Fruit fly (Drosophila melanogaster) whole organism, embryonic: ENCODE measurements around the gene PIG-B.

ENCODE experiments used
- ATbp ChIP-seq: fragments of 200-800 bp; sonication (Bioruptor generic); optimal IDR thresholded peaks from 2 replicates; lab custom pipeline; 2017; ENCODE audit warnings: missing biosample characterization, mild to moderate bottlenecking, missing genetic modification characterization, missing genetic modification reagents
- Abd-B ChIP-seq: fragments of 200-800 bp; sonication (Bioruptor generic); optimal IDR thresholded peaks from 2 replicates; lab custom pipeline; 2018; ENCODE audit warnings: missing biosample characterization, mild to moderate bottlenecking, missing genetic modification characterization, moderate library complexity
- Bteb2 ChIP-seq: fragments of 200-800 bp; sonication (Bioruptor generic); optimal IDR thresholded peaks from 2 replicates; lab custom pipeline; 2016; ENCODE audit warnings: missing biosample characterization, missing genetic modification characterization
- CG10267 ChIP-seq: fragments of 200-800 bp; sonication (Bioruptor generic); optimal IDR thresholded peaks from 2 replicates; lab custom pipeline; 2018; ENCODE audit warnings: missing biosample characterization, mild to moderate bottlenecking, missing genetic modification characterization, moderate library complexity
- CG10431 ChIP-seq: fragments of 200-800 bp; sonication (Bioruptor generic); optimal IDR thresholded peaks from 3 replicates; lab custom pipeline; 2018; ENCODE audit warnings: missing biosample characterization, mild to moderate bottlenecking, missing genetic modification characterization
- CG12104 ChIP-seq: fragments of 200-800 bp; sonication (Bioruptor generic); optimal IDR thresholded peaks from 3 replicates; lab custom pipeline; 2016; ENCODE audit warnings: missing biosample characterization, missing genetic modification characterization
- CG13424 ChIP-seq: fragments of 200-800 bp; sonication (Bioruptor generic); optimal IDR thresholded peaks from 2 replicates; lab custom pipeline; 2019; ENCODE audit warnings: missing biosample characterization, mild to moderate bottlenecking, missing genetic modification characterization, moderate library complexity
- CG15601 ChIP-seq: fragments of 200-800 bp; sonication (Bioruptor generic); optimal IDR thresholded peaks from 3 replicates; lab custom pipeline; 2019; ENCODE audit warnings: missing biosample characterization, mild to moderate bottlenecking, missing genetic modification characterization, moderate library complexity
- CG15696 ChIP-seq: fragments of 200-800 bp; sonication (Bioruptor generic); optimal IDR thresholded peaks from 2 replicates; lab custom pipeline; 2019; ENCODE audit warnings: missing biosample characterization, mild to moderate bottlenecking, missing genetic modification characterization, moderate library complexity
- CG1603 ChIP-seq: fragments of 200-800 bp; sonication (Bioruptor generic); optimal IDR thresholded peaks from 2 replicates; lab custom pipeline; 2019; ENCODE audit warnings: missing biosample characterization, mild to moderate bottlenecking, missing genetic modification characterization, moderate library complexity
- CG17328 ChIP-seq: fragments of 200-800 bp; sonication (Bioruptor generic); IDR thresholded peaks from 2 replicates; pipeline ENCODE4 v1.3.6; 2022; ENCODE audit warnings: missing biosample characterization, missing genetic modification characterization
- CG17361 ChIP-seq: fragments of 200-800 bp; sonication (Bioruptor generic); IDR thresholded peaks from 3 replicates; pipeline ENCODE4 v1.3.6; 2022; ENCODE audit warnings: missing biosample characterization, missing genetic modification characterization
- CG18476 ChIP-seq: fragments of 200-800 bp; sonication (Bioruptor generic); optimal IDR thresholded peaks from 2 replicates; lab custom pipeline; 2016; ENCODE audit warnings: missing biosample characterization, mild to moderate bottlenecking, missing genetic modification characterization
- CG2712 ChIP-seq: fragments of 200-800 bp; optimal IDR thresholded peaks from 3 replicates; lab custom pipeline; 2019; ENCODE audit warnings: missing biosample characterization, mild to moderate bottlenecking, missing genetic modification characterization, moderate library complexity
- CG30403 ChIP-seq: fragments of 200-800 bp; sonication (Bioruptor generic); optimal IDR thresholded peaks from 3 replicates; lab custom pipeline; 2016; ENCODE audit warnings: missing biosample characterization, missing genetic modification characterization
- CG32767 ChIP-seq: fragments of 200-800 bp; sonication (Bioruptor generic); IDR thresholded peaks from 2 replicates; pipeline ENCODE4 v1.3.6; 2022; ENCODE audit warnings: missing biosample characterization, missing genetic modification characterization
- CG6654 ChIP-seq: fragments of 200-800 bp; sonication (Bioruptor generic); optimal IDR thresholded peaks from 2 replicates; lab custom pipeline; 2017; ENCODE audit warnings: missing biosample characterization, mild to moderate bottlenecking, missing genetic modification characterization
- CG7839 ChIP-seq: fragments of 200-800 bp; sonication (Bioruptor generic); optimal IDR thresholded peaks from 3 replicates; lab custom pipeline; 2018; ENCODE audit warnings: missing biosample characterization, mild to moderate bottlenecking, missing genetic modification characterization, moderate library complexity
- CG8290 ChIP-seq, 3 experiments: fragments of 200-800 bp; sonication (Bioruptor generic); optimal IDR thresholded peaks; 2 replicates each; lab custom pipeline; 2016 to 2019; ENCODE audit warnings: missing biosample characterization in 3 of 3, missing genetic modification characterization in 3 of 3, mild to moderate bottlenecking in 2 of 3, moderate library complexity in 1 of 3
- CG9727 ChIP-seq: fragments of 200-800 bp; sonication (Bioruptor generic); optimal IDR thresholded peaks from 3 replicates; lab custom pipeline; 2017; ENCODE audit warnings: missing biosample characterization, mild to moderate bottlenecking, missing genetic modification characterization
- Dbx ChIP-seq: fragments of 200-800 bp; sonication (Bioruptor generic); IDR thresholded peaks from 3 replicates; pipeline ENCODE4 v1.3.6; 2022; ENCODE audit warnings: missing biosample characterization, missing genetic modification characterization
- Mad ChIP-seq: fragments of 200-800 bp; sonication (Bioruptor generic); optimal IDR thresholded peaks from 2 replicates; lab custom pipeline; 2016; ENCODE audit warnings: missing biosample characterization, missing genetic modification characterization
- NfI ChIP-seq: fragments of 200-800 bp; sonication (Bioruptor generic); optimal IDR thresholded peaks from 3 replicates; lab custom pipeline; 2018; ENCODE audit warnings: missing biosample characterization, mild to moderate bottlenecking, missing genetic modification characterization, moderate library complexity
- Six4 ChIP-seq: fragments of 200-800 bp; sonication (Bioruptor generic); optimal IDR thresholded peaks from 2 replicates; lab custom pipeline; 2016; ENCODE audit warnings: missing biosample characterization, missing genetic modification characterization
- Sox102F ChIP-seq: fragments of 200-800 bp; sonication (Bioruptor generic); optimal IDR thresholded peaks from 2 replicates; lab custom pipeline; 2018; ENCODE audit warnings: missing biosample characterization, mild to moderate bottlenecking, missing genetic modification characterization, moderate library complexity
- Xrp1 ChIP-seq: fragments of 200-800 bp; sonication (Bioruptor generic); IDR thresholded peaks from 2 replicates; pipeline ENCODE4 v1.3.6; 2022; ENCODE audit warnings: missing biosample characterization, missing genetic modification characterization
- chn ChIP-seq: fragments of 200-800 bp; sonication (Bioruptor generic); optimal IDR thresholded peaks from 2 replicates; lab custom pipeline; 2016; ENCODE audit warnings: missing biosample characterization, missing genetic modification characterization
- ci ChIP-seq: fragments of 200-800 bp; sonication (Bioruptor generic); IDR thresholded peaks from 3 replicates; pipeline ENCODE4 v1.3.6; 2022; ENCODE audit warnings: missing biosample characterization, missing genetic modification characterization
- dpn ChIP-seq, 2 experiments: fragments of 200-800 bp; sonication (Bioruptor generic); optimal IDR thresholded peaks; 3 replicates each; lab custom pipeline; 2016; ENCODE audit warnings: missing biosample characterization in 2 of 2, missing genetic modification characterization in 2 of 2
- dysf ChIP-seq: fragments of 200-800 bp; sonication (Bioruptor generic); IDR thresholded peaks from 3 replicates; pipeline ENCODE4 v1.3.6; 2022; ENCODE audit warnings: missing biosample characterization, missing genetic modification characterization
- eve ChIP-seq, 2 experiments: fragments of >200 bp; optimal IDR thresholded peaks; 2 replicates each; lab custom pipeline; 2017; ENCODE audit warnings: missing biosample characterization in 2 of 2, missing genetic modification characterization in 2 of 2
- fd102C ChIP-seq: fragments of 200-800 bp; sonication (Bioruptor generic); optimal IDR thresholded peaks from 2 replicates; lab custom pipeline; 2018; ENCODE audit warnings: missing biosample characterization, mild to moderate bottlenecking, missing genetic modification characterization, moderate library complexity
- gcm ChIP-seq: fragments of 200-800 bp; sonication (Bioruptor generic); optimal IDR thresholded peaks from 2 replicates; lab custom pipeline; 2019; ENCODE audit warnings: missing biosample characterization, mild to moderate bottlenecking, missing genetic modification characterization, moderate library complexity
- gfzf ChIP-seq: fragments of 200-800 bp; sonication (Bioruptor generic); optimal IDR thresholded peaks from 2 replicates; lab custom pipeline; 2016; ENCODE audit warnings: missing biosample characterization, mild to moderate bottlenecking, missing genetic modification characterization, moderate library complexity
- gt ChIP-seq: fragments of 200-800 bp; sonication (Bioruptor generic); IDR thresholded peaks from 2 replicates; pipeline ENCODE4 v1.3.6; 2022; ENCODE audit warnings: missing biosample characterization, missing genetic modification characterization
- lilli ChIP-seq: fragments of 200-800 bp; sonication (Bioruptor generic); optimal IDR thresholded peaks from 3 replicates; lab custom pipeline; 2016; ENCODE audit warnings: missing biosample characterization, missing genetic modification characterization
- org-1 ChIP-seq: fragments of 200-800 bp; sonication (Bioruptor generic); optimal IDR thresholded peaks from 2 replicates; lab custom pipeline; 2017; ENCODE audit warnings: missing biosample characterization, missing genetic modification characterization
- pan ChIP-seq, 4 experiments: fragments of >200 bp in 3 of 4; fragments of 200-800 bp in 1 of 4; sonication (Bioruptor generic) in 1 of 4; optimal IDR thresholded peaks in 3 of 4; IDR thresholded peaks in 1 of 4; 2 replicates each; pipeline versions ENCODE4 v1.3.6 to Lab custom; 2017 to 2022; ENCODE audit warnings: missing biosample characterization in 2 of 4, missing genetic modification characterization in 2 of 4, mixed read lengths in 1 of 4
- pnt ChIP-seq: fragments of 200-800 bp; sonication (Bioruptor generic); optimal IDR thresholded peaks from 3 replicates; lab custom pipeline; 2016; ENCODE audit warnings: missing biosample characterization, missing genetic modification characterization
- psq ChIP-seq: fragments of 200-800 bp; sonication (Bioruptor generic); optimal IDR thresholded peaks from 2 replicates; lab custom pipeline; 2017; ENCODE audit warnings: missing biosample characterization, missing genetic modification characterization
- run ChIP-seq: fragments of 200-800 bp; sonication (Bioruptor generic); optimal IDR thresholded peaks from 3 replicates; lab custom pipeline; 2018; ENCODE audit warnings: missing biosample characterization, mild to moderate bottlenecking, missing genetic modification characterization
- sc ChIP-seq, 3 experiments: fragments of >200 bp in 2 of 3; fragments of 200-800 bp in 1 of 3; sonication (Bioruptor generic) in 1 of 3; optimal IDR thresholded peaks; 2 replicates in 2 of 3; 3 replicates in 1 of 3; lab custom pipeline; 2017; ENCODE audit warnings: mild to moderate bottlenecking in 1 of 3, missing biosample characterization in 1 of 3, missing genetic modification characterization in 1 of 3, missing genetic modification reagents in 1 of 3
- sisA ChIP-seq: fragments of 200-800 bp; sonication (Bioruptor generic); IDR thresholded peaks from 2 replicates; pipeline ENCODE4 v1.3.6; 2022; ENCODE audit warnings: missing biosample characterization, missing genetic modification characterization
- trh ChIP-seq: fragments of 200-800 bp; sonication (Bioruptor generic); optimal IDR thresholded peaks from 2 replicates; lab custom pipeline; 2016; ENCODE audit warnings: missing biosample characterization, missing genetic modification characterization
- twi ChIP-seq: fragments of 200-800 bp; optimal IDR thresholded peaks from 2 replicates; lab custom pipeline; 2019; ENCODE audit warnings: missing biosample characterization, mild to moderate bottlenecking, missing genetic modification characterization, moderate library complexity
- vvl ChIP-seq: fragments of 200-800 bp; sonication (Bioruptor generic); IDR thresholded peaks from 2 replicates; pipeline ENCODE4 v1.3.6; 2022; ENCODE audit warnings: missing biosample characterization, missing genetic modification characterization
- zen ChIP-seq: fragments of 200-800 bp; sonication (Bioruptor generic); optimal IDR thresholded peaks from 3 replicates; lab custom pipeline; 2018; ENCODE audit warnings: missing biosample characterization, mild to moderate bottlenecking, missing genetic modification characterization, moderate library complexity
- zfh1 ChIP-seq: fragments of 200-800 bp; sonication (Bioruptor generic); IDR thresholded peaks from 3 replicates; pipeline ENCODE4 v1.3.6; 2022; ENCODE audit warnings: missing biosample characterization, missing genetic modification characterization

Gene PIG-B

dm6 chr3L:3852842-3853241 lies 41.8 kb downstream of the PIG-B start (continued):
- TF ChIP-seq dysf (GFP tag; lab: Robert Waterston, UW), result 0 out of 3 replicates have a peak, but pooled peaks have one; percentile 43
- TF ChIP-seq CG17361 (GFP tag; lab: Robert Waterston, UW), result peak; percentile 32; the same call in 1 of the 3 replicates
- TF ChIP-seq CG12104 (GFP tag; lab: Kevin White, UChicago), result no peak
- TF ChIP-seq chn (GFP tag; lab: Kevin White, UChicago), result peak; percentile 48
- TF ChIP-seq ci, result peak; percentile 92
- peak; percentile 16 for TF ChIP-seq CG30403 (GFP tag; lab: Kevin White, UChicago)
- TF ChIP-seq ATbp (GFP tag; lab: Kevin White, UChicago), result peak; percentile 74
- TF ChIP-seq vvl, result peak; percentile 80
- TF ChIP-seq CG15696 (tag; lab: Kevin White, UChicago), result peak; percentile 59
- peak; percentile 2 for TF ChIP-seq run (tag; lab: Kevin White, UChicago)
- TF ChIP-seq zen, result peak; percentile 35
- no peak; the same call in 1 of the 2 replicates for TF ChIP-seq CG32767 (GFP tag; lab: Robert Waterston, UW)
- peak; percentile 36 for TF ChIP-seq twi
- peak; percentile 7 for TF ChIP-seq trh (GFP tag; lab: Kevin White, UChicago)
- TF ChIP-seq lilli (GFP tag; lab: Kevin White, UChicago), result peak; percentile 44
- no peak for TF ChIP-seq CG18476 (GFP tag; lab: Kevin White, UChicago)
- no peak for TF ChIP-seq Dbx (GFP tag; lab: Robert Waterston, UW)
- no peak for TF ChIP-seq pan (optimal IDR thresholded peaks at IDR 0.05; lab: Kevin White, UChicago)
- TF ChIP-seq pan (GFP tag; optimal IDR thresholded peaks at IDR 0.05 in 1 of 2, IDR thresholded peaks at IDR 0.05 in 1 of 2), result peak in 1 of 2 experiments; percentile 64
- peak; percentile 44 for TF ChIP-seq NfI
- peak in 1 of 2 experiments; percentile 78 for TF ChIP-seq eve (GFP tag; optimal IDR thresholded peaks at IDR 0.05; lab: Kevin White, UChicago)
- TF ChIP-seq Sox102F (GFP tag; lab: Kevin White, UChicago), result peak; percentile 86
- peak; percentile 56 for TF ChIP-seq CG15601
- peak; percentile 73 for TF ChIP-seq CG17328 (GFP tag; lab: Robert Waterston, UW)
- peak; percentile 6 for TF ChIP-seq Abd-B (GFP tag; lab: Kevin White, UChicago)
- TF ChIP-seq Xrp1 (GFP tag; lab: Robert Waterston, UW), result peak; percentile 71
- 0 out of 2 replicates have a peak, but pooled peaks have one; percentile 23 for TF ChIP-seq gt
- peak; percentile 35 for TF ChIP-seq CG7839 (tag; lab: Kevin White, UChicago)
- peak; percentile 87 for TF ChIP-seq CG1603 (tag; lab: Kevin White, UChicago)
- peak; percentile 32 for TF ChIP-seq fd102C (GFP tag; lab: Kevin White, UChicago)
- TF ChIP-seq Six4 (GFP tag; lab: Kevin White, UChicago), result no peak
- no peak for TF ChIP-seq CG10431 (GFP tag; lab: Kevin White, UChicago)
- no peak for TF ChIP-seq CG8290 (GFP tag; optimal IDR thresholded peaks at IDR 0.05; lab: Kevin White, UChicago)
- TF ChIP-seq CG8290 (tag; optimal IDR thresholded peaks at IDR 0.05; lab: Kevin White, UChicago), result peak in 1 of 2 experiments; percentile 44
- peak; percentile 79 for TF ChIP-seq sisA (GFP tag; lab: Robert Waterston, UW)
- peak; percentile 31 for TF ChIP-seq CG9727
- TF ChIP-seq psq, result no peak
- TF ChIP-seq org-1, result peak; percentile 36
- TF ChIP-seq gcm (GFP tag; lab: Kevin White, UChicago), result peak; percentile 34
- TF ChIP-seq pnt (GFP tag; lab: Kevin White, UChicago), result peak; percentile 42
- peak; percentile 80 for TF ChIP-seq zfh1 (GFP tag; lab: Robert Waterston, UW)
- peak; percentile 49 for TF ChIP-seq CG2712
- peak; percentile 22 for TF ChIP-seq CG10267 (tag; lab: Kevin White, UChicago)
- peak; percentile 35 for TF ChIP-seq Mad
- no peak for TF ChIP-seq CG6654 (GFP tag; lab: Kevin White, UChicago)
- TF ChIP-seq dpn (GFP tag; optimal IDR thresholded peaks at IDR 0.05; lab: Kevin White, UChicago), result peak in 1 of 2 experiments; percentile 62
- TF ChIP-seq CG13424 (tag; lab: Kevin White, UChicago), result peak; percentile 71
- TF ChIP-seq sc (optimal IDR thresholded peaks at IDR 0.05; lab: Kevin White, UChicago), result no peak
- peak; percentile 55 for TF ChIP-seq sc (GFP tag; optimal IDR thresholded peaks at IDR 0.05; lab: Kevin White, UChicago)
- no peak for TF ChIP-seq gfzf (GFP tag; lab: Kevin White, UChicago)
- TF ChIP-seq Bteb2 (GFP tag; lab: Kevin White, UChicago), result no peak
